Fruit fly (Drosophila melanogaster) whole organism, wandering third instar larva: ENCODE data around the gene CG15740.

Source experiments
- Abd-B ChIP-seq: fragments of >200 bp; optimal IDR thresholded peaks from 2 replicates; lab custom pipeline; 2017; ENCODE audit warnings: missing biosample characterization, missing genetic modification characterization
- CG32264 ChIP-seq: fragments of 200-800 bp; sonication (Bioruptor generic); optimal IDR thresholded peaks from 2 replicates; lab custom pipeline; 2016; ENCODE audit warnings: missing biosample characterization, missing genetic modification characterization
- CG9705 ChIP-seq: fragments of 200-800 bp; sonication (Bioruptor generic); optimal IDR thresholded peaks from 2 replicates; lab custom pipeline; 2018; ENCODE audit warnings: missing biosample characterization, mild to moderate bottlenecking, missing genetic modification characterization
- CrebA ChIP-seq: fragments of 200-800 bp; sonication (Bioruptor generic); optimal IDR thresholded peaks from 2 replicates; lab custom pipeline; 2016; ENCODE audit warnings: missing biosample characterization, mild to moderate bottlenecking, missing genetic modification characterization, borderline replicate concordance
- Dfd ChIP-seq: fragments of >200 bp; optimal IDR thresholded peaks from 2 replicates; lab custom pipeline; 2017; ENCODE audit warnings: missing biosample characterization, missing genetic modification characterization
- Dif ChIP-seq: fragments of 200-275, 200-300 bp; sonication (Bioruptor generic); optimal IDR thresholded peaks from 2 replicates; lab custom pipeline; 2018; ENCODE audit warnings: missing biosample characterization, missing genetic modification characterization; ENCODE audit not compliant: partially characterized antibody
- GATAd ChIP-seq: sonication (Bioruptor generic); optimal IDR thresholded peaks from 2 replicates; lab custom pipeline; 2016; ENCODE audit warnings: missing biosample characterization, missing genetic modification characterization
- HLH106 ChIP-seq: fragments of 200-800 bp; optimal IDR thresholded peaks from 3 replicates; lab custom pipeline; 2019; ENCODE audit warnings: missing biosample characterization, mild to moderate bottlenecking, missing genetic modification characterization, moderate library complexity
- Hr78 ChIP-seq: fragments of >200 bp; optimal IDR thresholded peaks from 2 replicates; lab custom pipeline; 2017; ENCODE audit warnings: missing biosample characterization, missing genetic modification characterization
- Hr83 ChIP-seq: fragments of 200-300 bp; sonication (Bioruptor generic); optimal IDR thresholded peaks from 2 replicates; lab custom pipeline; 2016; ENCODE audit warnings: missing biosample characterization, mild to moderate bottlenecking, missing genetic modification characterization, moderate library complexity; ENCODE audit not compliant: poor library complexity, severe bottlenecking
- Jra ChIP-seq: sonication (Bioruptor generic); optimal IDR thresholded peaks from 2 replicates; lab custom pipeline; 2016; ENCODE audit warnings: missing biosample characterization, missing genetic modification characterization
- N ChIP-seq: fragments of >200 bp; optimal IDR thresholded peaks from 2 replicates; lab custom pipeline; 2018; ENCODE audit warnings: missing biosample characterization, missing external identifiers, missing genetic modification characterization
- Rel ChIP-seq, 2 experiments: fragments of 200-800 bp; sonication (Bioruptor generic) in 1 of 2; optimal IDR thresholded peaks; 2 replicates in 1 of 2; 3 replicates in 1 of 2; lab custom pipeline; 2016 to 2019; ENCODE audit warnings: mild to moderate bottlenecking in 2 of 2, missing biosample characterization in 2 of 2, missing genetic modification characterization in 2 of 2, moderate library complexity in 1 of 2
- Sp1 ChIP-seq: fragments of 200-800 bp; sonication (Bioruptor generic); optimal IDR thresholded peaks from 3 replicates; lab custom pipeline; 2019; ENCODE audit warnings: missing biosample characterization, mild to moderate bottlenecking, missing genetic modification characterization, moderate library complexity
- Vsx2 ChIP-seq: fragments of 200-300, 225-300 bp; sonication (Bioruptor generic); optimal IDR thresholded peaks from 2 replicates; lab custom pipeline; 2018; ENCODE audit warnings: missing biosample characterization, missing genetic modification characterization; ENCODE audit not compliant: partially characterized antibody
- br ChIP-seq: fragments of 200-800 bp; sonication (Bioruptor generic); optimal IDR thresholded peaks from 2 replicates; lab custom pipeline; 2016; ENCODE audit warnings: missing biosample characterization, missing genetic modification characterization
- brk ChIP-seq: fragments of 200-800 bp; sonication (Bioruptor generic); optimal IDR thresholded peaks from 2 replicates; lab custom pipeline; 2016; ENCODE audit warnings: missing biosample characterization, mild to moderate bottlenecking, missing genetic modification characterization
- dl ChIP-seq, 2 experiments: fragments of 175-275, 200-275 bp in 1 of 2; fragments of 200-275 bp in 1 of 2; sonication (Bioruptor generic); optimal IDR thresholded peaks; lab custom pipeline; 2018; ENCODE audit warnings: mild to moderate bottlenecking in 2 of 2, missing biosample characterization in 2 of 2, missing genetic modification characterization in 2 of 2, moderate library complexity in 2 of 2; ENCODE audit not compliant: partially characterized antibody in 2 of 2, insufficient read depth in 1 of 2
- dmrt93B ChIP-seq: fragments of 200-800 bp; sonication (Bioruptor generic); optimal IDR thresholded peaks from 2 replicates; lab custom pipeline; 2018; ENCODE audit warnings: missing biosample characterization, mild to moderate bottlenecking, missing genetic modification characterization
- dsf ChIP-seq: sonication (Bioruptor generic); optimal IDR thresholded peaks from 2 replicates; lab custom pipeline; 2016; ENCODE audit warnings: missing biosample characterization, missing genetic modification characterization, borderline replicate concordance
- ey ChIP-seq: fragments of 200-800 bp; sonication (Bioruptor generic); optimal IDR thresholded peaks from 2 replicates; lab custom pipeline; 2016; ENCODE audit warnings: missing biosample characterization, missing genetic modification characterization
- foxo ChIP-seq, 2 experiments: fragments of 200-800 bp; sonication (Bioruptor generic); optimal IDR thresholded peaks; 2 replicates in 1 of 2; 3 replicates in 1 of 2; lab custom pipeline; 2016 to 2017; ENCODE audit warnings: missing biosample characterization in 2 of 2, missing genetic modification characterization in 2 of 2
- fru ChIP-seq: fragments of 200-800 bp; sonication (Bioruptor generic); optimal IDR thresholded peaks from 3 replicates; lab custom pipeline; 2016; ENCODE audit warnings: missing biosample characterization, mild to moderate bottlenecking, missing genetic modification characterization
- h ChIP-seq: fragments of 200-800 bp; sonication (Bioruptor generic); optimal IDR thresholded peaks from 3 replicates; lab custom pipeline; 2016; ENCODE audit warnings: missing biosample characterization, mild to moderate bottlenecking, missing genetic modification characterization
- jim ChIP-seq: fragments of 175-275, 200-325 bp; sonication (Bioruptor generic); optimal IDR thresholded peaks from 2 replicates; lab custom pipeline; 2016; ENCODE audit warnings: missing biosample characterization, mild to moderate bottlenecking, missing genetic modification characterization
- lola ChIP-seq: fragments of >200 bp; optimal IDR thresholded peaks from 2 replicates; lab custom pipeline; 2017; ENCODE audit warnings: missing biosample characterization, missing genetic modification characterization
- pan ChIP-seq: fragments of >200 bp; optimal IDR thresholded peaks from 2 replicates; lab custom pipeline; 2017
- psq ChIP-seq: fragments of 200-800 bp; sonication (Bioruptor generic); optimal IDR thresholded peaks from 3 replicates; lab custom pipeline; 2017; ENCODE audit warnings: missing biosample characterization, mild to moderate bottlenecking, missing genetic modification characterization, moderate library complexity
- rgr ChIP-seq: fragments of 200-800 bp; sonication (Bioruptor generic); optimal IDR thresholded peaks from 3 replicates; lab custom pipeline; 2016; ENCODE audit warnings: missing biosample characterization, mild to moderate bottlenecking, missing genetic modification characterization
- sage ChIP-seq: fragments of 200-800 bp; sonication (Bioruptor generic); optimal IDR thresholded peaks from 2 replicates; lab custom pipeline; 2016; ENCODE audit warnings: missing biosample characterization, mild to moderate bottlenecking, missing genetic modification characterization
- sv ChIP-seq: fragments of 200-800 bp; sonication (Bioruptor generic); optimal IDR thresholded peaks from 3 replicates; lab custom pipeline; 2016; ENCODE audit warnings: missing biosample characterization, missing genetic modification characterization
- tai ChIP-seq: sonication (Bioruptor generic); optimal IDR thresholded peaks from 2 replicates; lab custom pipeline; 2016; ENCODE audit warnings: missing biosample characterization, missing genetic modification characterization
- usp ChIP-seq: fragments of >200 bp; optimal IDR thresholded peaks from 2 replicates; lab custom pipeline; 2017; ENCODE audit warnings: missing biosample characterization, missing genetic modification characterization
- woc ChIP-seq: sonication (Bioruptor generic); optimal IDR thresholded peaks from 2 replicates; lab custom pipeline; 2016; ENCODE audit warnings: missing biosample characterization, mild to moderate bottlenecking, missing genetic modification characterization

CG15740 gene

DNA sequence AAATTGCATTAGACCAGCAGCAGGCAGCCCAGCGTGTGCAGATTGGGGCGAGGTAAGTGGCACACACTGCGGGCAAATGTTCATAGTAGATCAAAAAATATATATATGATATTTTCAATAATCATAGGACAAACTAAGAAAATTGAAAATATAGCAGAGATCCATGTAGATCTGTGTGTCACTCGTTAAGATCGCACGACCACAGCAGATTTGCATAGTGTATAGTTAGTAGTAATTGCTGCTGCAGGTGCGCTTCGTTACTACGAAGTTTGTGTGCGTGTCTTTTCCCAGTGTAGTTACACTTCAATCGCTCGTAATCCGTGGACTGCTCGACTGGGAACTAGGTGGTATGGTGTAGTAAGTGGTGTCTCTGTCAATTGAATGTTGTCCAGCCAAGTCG lies 31.3 kb upstream of the CG15740 start, which contains the start of gene CG10352:
Gene CG10352, minus strand, starts transcription at position 4 of the 400 bp plus-strand sequence.
- TF ChIP-seq Sp1, result no peak

DNA sequence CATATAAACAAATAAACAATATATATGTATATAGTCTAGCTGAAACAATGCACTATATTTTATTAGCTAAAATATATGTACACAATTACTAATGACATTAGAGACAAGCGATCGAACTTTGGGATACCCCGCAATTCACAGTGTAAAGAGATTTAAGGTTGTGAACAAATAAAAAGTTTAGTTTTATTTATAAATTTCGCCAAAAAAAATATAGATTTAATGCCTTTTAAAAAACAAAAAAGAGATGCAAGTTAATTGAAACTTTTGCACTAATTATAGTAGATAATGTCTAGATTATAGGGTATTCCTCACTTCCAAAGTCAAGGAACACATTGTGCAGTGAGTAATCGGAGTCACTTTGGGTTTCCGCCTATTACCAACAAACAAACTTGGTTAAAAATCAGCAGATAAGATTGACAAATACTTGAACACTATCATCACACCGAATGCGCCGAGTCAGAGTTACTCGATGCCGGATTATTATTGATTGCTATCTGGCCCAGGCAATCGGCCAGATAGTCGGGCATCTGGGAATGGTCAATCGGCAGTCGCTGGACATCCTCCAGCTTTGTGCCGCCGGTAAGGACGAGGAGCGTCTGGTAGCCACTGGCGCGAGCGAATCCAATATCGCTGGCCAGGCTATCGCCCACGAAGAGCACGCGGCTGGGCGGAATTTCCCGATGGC lies 29.4 kb upstream of the CG15740 start:
- TF ChIP-seq Dfd (GFP tag; lab: Kevin White, UChicago) (no peak), jim (GFP tag; lab: Kevin White, UChicago) (no peak), h (no peak), dsf (no peak), ey (GFP tag; lab: Kevin White, UChicago) (no peak), Dif (GFP tag; lab: Kevin White, UChicago) (no peak)

DNA sequence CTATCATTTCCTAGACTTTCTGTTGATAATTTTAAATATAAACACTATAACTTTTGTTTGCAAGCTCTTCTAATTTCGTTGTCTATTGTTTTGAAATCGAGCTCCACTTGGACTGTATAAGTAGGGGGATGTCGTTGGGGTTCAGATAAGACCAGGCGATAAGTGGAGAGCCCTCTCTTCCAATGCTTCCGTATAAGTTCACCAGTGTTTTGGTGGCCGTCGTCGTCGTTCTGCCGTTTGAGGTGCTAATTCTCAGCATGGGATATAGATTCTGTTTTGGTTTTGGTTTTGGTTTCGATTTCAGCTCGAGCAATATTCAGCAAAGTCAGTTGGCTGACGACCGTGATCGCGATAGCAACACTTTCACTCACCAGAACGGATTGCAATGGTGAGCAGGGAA lies 27.2 kb upstream of the CG15740 start, which contains the start of gene CG15739:
Gene CG15739, plus strand, starts transcription at position 204 of the 400 bp plus-strand sequence.
- TF ChIP-seq Sp1 (no peak), rgr (GFP tag; lab: Kevin White, UChicago) (no peak), jim (GFP tag; lab: Kevin White, UChicago) (no peak), N (GFP tag; lab: Kevin White, UChicago) (no peak), usp (GFP tag; lab: Kevin White, UChicago) (no peak), dmrt93B (GFP tag; lab: Kevin White, UChicago) (no peak), pan (lab: Kevin White, UChicago) (no peak), dsf (no peak), tai (no peak)

DNA sequence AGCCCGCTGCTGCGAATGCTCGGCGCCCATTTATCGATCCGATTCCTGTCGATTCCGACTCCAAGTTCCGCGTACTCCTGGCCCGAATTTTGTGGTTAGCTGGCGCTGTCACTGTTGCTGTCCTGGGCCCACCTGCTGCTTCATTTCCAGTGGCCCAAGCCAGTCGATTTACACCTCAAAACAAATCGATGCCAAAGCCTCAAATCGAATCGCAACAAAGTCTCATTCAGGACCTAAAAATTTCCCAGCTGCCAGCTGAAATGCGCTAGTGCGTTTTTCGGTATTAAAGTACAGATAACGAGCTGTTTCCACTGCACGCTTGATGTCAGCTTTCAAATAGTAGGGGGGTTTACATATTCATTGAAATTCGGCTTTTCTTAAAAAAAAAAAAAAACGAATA lies 26.6 kb upstream of the CG15740 start, which contains the start of gene BORCS5:
Gene BORCS5, minus strand, starts transcription at position 263 of the 400 bp plus-strand sequence.
- TF ChIP-seq N (GFP tag; lab: Kevin White, UChicago) (peak; percentile 85), rgr (GFP tag; lab: Kevin White, UChicago) (no peak), Sp1 (no peak), Rel (GFP tag; optimal IDR thresholded peaks at IDR 0.05; lab: Kevin White, UChicago) (no peak), Rel (tag; optimal IDR thresholded peaks at IDR 0.05; lab: Kevin White, UChicago) (peak; percentile 86), Hr78 (peak; percentile 4)
- TF ChIP-seq, all 38 proteins: peak for 3

DNA sequence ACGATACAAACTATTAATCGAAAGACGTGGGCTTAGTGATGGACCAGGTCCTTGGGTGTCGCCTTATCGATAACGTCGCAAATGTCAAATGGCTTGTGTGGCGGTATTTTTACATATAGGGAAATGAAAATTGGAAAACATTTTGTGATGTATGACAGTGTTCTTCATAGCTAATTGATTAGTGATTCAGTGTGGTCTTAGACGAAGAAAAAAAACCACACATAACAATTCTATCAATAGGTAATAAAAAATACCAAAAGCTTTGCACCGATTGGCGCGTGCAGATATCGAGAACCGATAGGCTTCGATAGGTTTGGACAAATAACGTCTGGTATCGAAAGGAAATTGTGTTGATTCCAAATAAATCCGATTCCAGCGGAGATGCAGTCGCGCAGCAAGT lies 23.0 kb upstream of the CG15740 start, which contains the start of the genes Nrd1 and CG1847:
Gene Nrd1, minus strand, starts transcription at position 28 of the 400 bp plus-strand sequence.
Gene CG1847, plus strand, starts transcription at position 305 of the 400 bp plus-strand sequence.
- TF ChIP-seq Hr78 (no peak), Abd-B (GFP tag; lab: Kevin White, UChicago) (no peak), dl (GFP tag; optimal IDR thresholded peaks at IDR 0.05; lab: Kevin White, UChicago; ENCODE audit: insufficient read depth in 1 of 2, partially characterized antibody in 2 of 2) (no peak), Sp1 (no peak), sage (no peak), Dif (GFP tag; lab: Kevin White, UChicago) (no peak), tai (no peak), sv (GFP tag; lab: Kevin White, UChicago) (no peak), ey (GFP tag; lab: Kevin White, UChicago) (no peak), woc (GFP tag; lab: Kevin White, UChicago) (no peak), foxo (GFP tag; optimal IDR thresholded peaks at IDR 0.05; lab: Kevin White, UChicago) (no peak), brk (GFP tag; lab: Kevin White, UChicago) (no peak), h (no peak), Jra (no peak), N (GFP tag; lab: Kevin White, UChicago) (no peak), br (GFP tag; lab: Kevin White, UChicago) (no peak), Hr83 (GFP tag; lab: Kevin White, UChicago) (no peak), dmrt93B (GFP tag; lab: Kevin White, UChicago) (no peak), rgr (GFP tag; lab: Kevin White, UChicago) (no peak)

DNA sequence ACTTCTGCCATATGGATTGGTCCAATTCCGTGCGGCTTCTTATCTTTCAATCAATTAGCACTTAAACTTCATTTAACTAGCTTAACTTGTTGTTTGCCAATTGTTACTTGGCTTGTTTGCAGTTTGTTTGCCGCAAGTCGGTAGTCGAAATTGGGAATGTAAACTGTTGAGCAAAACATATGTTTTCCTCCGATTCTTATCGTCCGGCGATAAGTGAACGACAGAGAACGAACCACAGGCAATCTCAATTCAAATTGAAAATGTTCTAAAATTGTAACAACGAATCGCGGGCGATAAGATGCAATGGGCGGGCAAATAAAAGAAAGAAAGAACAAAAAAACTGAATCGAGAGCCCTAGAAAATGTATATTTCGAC lies 12.5 kb upstream of the CG15740 start:
- TF ChIP-seq dmrt93B (GFP tag; lab: Kevin White, UChicago) (no peak), pan (lab: Kevin White, UChicago) (no peak), CG9705 (GFP tag; lab: Kevin White, UChicago) (no peak), HLH106 (tag; lab: Kevin White, UChicago) (no peak), Hr78 (no peak), CrebA (GFP tag; lab: Kevin White, UChicago) (no peak), Sp1 (no peak), CG32264 (GFP tag; lab: Kevin White, UChicago) (no peak), Vsx2 (no peak), jim (GFP tag; lab: Kevin White, UChicago) (no peak), GATAd (GFP tag; lab: Kevin White, UChicago) (no peak), usp (GFP tag; lab: Kevin White, UChicago) (no peak), fru (GFP tag; lab: Kevin White, UChicago) (no peak), N (GFP tag; lab: Kevin White, UChicago) (no peak), lola (no peak), dl (GFP tag; optimal IDR thresholded peaks at IDR 0.05; lab: Kevin White, UChicago; ENCODE audit: insufficient read depth in 1 of 2, partially characterized antibody in 2 of 2) (no peak), psq (GFP tag; lab: Kevin White, UChicago) (no peak)
- TF ChIP-seq, all 38 proteins: peak for 0
